Worm (Caenorhabditis elegans): ENCODE data around the gene fln-2.

DNA sequence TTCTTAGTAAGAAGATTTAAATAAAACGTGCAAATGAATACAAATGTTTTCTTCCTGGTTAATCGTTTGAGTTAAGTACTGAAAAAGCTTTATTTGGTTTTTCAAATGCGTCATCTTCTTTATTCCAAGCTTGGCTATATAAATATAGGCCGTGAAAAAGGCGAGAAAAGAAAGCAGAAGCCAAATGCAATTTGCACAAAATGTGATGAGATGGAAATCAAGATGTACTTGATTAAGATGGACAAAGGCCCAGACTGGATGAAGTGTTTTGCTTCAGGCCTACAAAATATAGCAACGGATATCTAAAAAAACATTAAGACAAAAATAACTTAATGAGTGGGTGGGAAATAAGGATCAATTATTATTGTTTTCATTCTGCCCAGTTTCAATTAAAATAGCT is 25.3 kb upstream of the fln-2 start:
- no peak for TF ChIP-seq nhr-43 (tag; optimal IDR thresholded peaks at IDR 0.05; ENCODE audit: poor library complexity, severe bottlenecking)
- TF ChIP-seq nhr-11 (tag; optimal IDR thresholded peaks at IDR 0.05): no peak
- no peak for TF ChIP-seq R02D3.7 (tag; optimal IDR thresholded peaks at IDR 0.05)
- TF ChIP-seq mdl-1 (tag; optimal IDR thresholded peaks at IDR 0.05): no peak
- TF ChIP-seq eor-1 (tag; optimal IDR thresholded peaks at IDR 0.05): no peak
- TF ChIP-seq nhr-12 (tag; optimal IDR thresholded peaks at IDR 0.05): no peak
- no peak for TF ChIP-seq unc-62 (GFP tag; optimal IDR thresholded peaks at IDR 0.05)
- no peak for TF ChIP-seq nfya-1 (tag; optimal IDR thresholded peaks at IDR 0.05; ENCODE audit: insufficient read depth)
- no peak for TF ChIP-seq fkh-2 (tag; optimal IDR thresholded peaks at IDR 0.05)
- no peak for TF ChIP-seq nhr-77 (tag; optimal IDR thresholded peaks at IDR 0.05)
